Worm (Caenorhabditis elegans): Measurements from ENCODE around the gene ZK856.19.

The ZK856.19 gene

ce11 chrV:10212627-10213026 lies 7.9 kb upstream of the ZK856.19 start, which contains the start of gene hpo-40:
TSS of gene hpo-40 (plus strand) at chrV:10212927.
- TF ChIP-seq nhr-25 (tag; optimal IDR thresholded peaks at IDR 0.05) (no peak), mdl-1 (tag; optimal IDR thresholded peaks at IDR 0.05) (no peak), pqm-1 (tag; optimal IDR thresholded peaks at IDR 0.05) (no peak), elt-1 (tag; optimal IDR thresholded peaks at IDR 0.05) (no peak)

ce11 chrV:10212027-10212426 lies 7.3 kb upstream of the ZK856.19 start, which contains the start of gene zhit-3:
TSS of gene zhit-3 (minus strand) at chrV:10212127.
- TF ChIP-seq sea-2 (GFP tag; optimal IDR thresholded peaks at IDR 0.05) (no peak), ceh-82 (tag; optimal IDR thresholded peaks at IDR 0.05) (no peak), nhr-77 (tag; optimal IDR thresholded peaks at IDR 0.05) (no peak), zag-1 (tag; optimal IDR thresholded peaks at IDR 0.05) (no peak), jun-1 (tag; optimal IDR thresholded peaks at IDR 0.05) (no peak), ztf-4 (tag; optimal IDR thresholded peaks at IDR 0.05) (no peak), unc-62 (GFP tag; optimal IDR thresholded peaks at IDR 0.05) (no peak), snpc-4 (tag; optimal IDR thresholded peaks at IDR 0.05) (no peak), nhr-67 (tag; optimal IDR thresholded peaks at IDR 0.05) (no peak)

- TF ChIP-seq lsy-12 (tag; optimal IDR thresholded peaks at IDR 0.05), result no peak
- TF ChIP-seq tbx-2 (tag; optimal IDR thresholded peaks at IDR 0.05), result no peak
- TF ChIP-seq lin-15B (tag; optimal IDR thresholded peaks at IDR 0.05), result no peak
- TF ChIP-seq pha-4 (tag; optimal IDR thresholded peaks at IDR 0.05), result no peak
- TF ChIP-seq ceh-16 (tag; optimal IDR thresholded peaks at IDR 0.05), result no peak
- no peak for TF ChIP-seq elt-3 (tag; optimal IDR thresholded peaks at IDR 0.05)
- no peak for TF ChIP-seq unc-39 (tag; optimal IDR thresholded peaks at IDR 0.05)
- no peak for TF ChIP-seq fkh-10 (GFP tag; optimal IDR thresholded peaks at IDR 0.05)
- TF ChIP-seq eor-1 (tag; optimal IDR thresholded peaks at IDR 0.05), result no peak
Observed at ce11 chrV:10210244-10210643, 5.5 kb upstream of the ZK856.19 start, which contains the start of gene tftc-3. TSS of gene tftc-3 (minus strand) at chrV:10210344.

ce11 chrV:10206502-10206901 lies 1.8 kb upstream of the ZK856.19 start, which contains the start of gene rpc-25:
TSS of gene rpc-25 (minus strand) at chrV:10206602.
- TF ChIP-seq fkh-2 (tag; optimal IDR thresholded peaks at IDR 0.05) (no peak), pha-4 (tag; optimal IDR thresholded peaks at IDR 0.05) (no peak), elt-3 (tag; optimal IDR thresholded peaks at IDR 0.05) (no peak), ceh-16 (tag; optimal IDR thresholded peaks at IDR 0.05) (no peak), eor-1 (tag; optimal IDR thresholded peaks at IDR 0.05) (no peak), nhr-77 (tag; optimal IDR thresholded peaks at IDR 0.05) (no peak), nhr-67 (tag; optimal IDR thresholded peaks at IDR 0.05) (no peak), ceh-9 (tag; optimal IDR thresholded peaks at IDR 0.05) (no peak), R02D3.7 (tag; optimal IDR thresholded peaks at IDR 0.05) (no peak), aly-2 (tag; optimal IDR thresholded peaks at IDR 0.05) (no peak), nhr-76 (tag; optimal IDR thresholded peaks at IDR 0.05) (no peak), lin-39 (tag; optimal IDR thresholded peaks at IDR 0.05) (no peak), unc-62 (GFP tag; optimal IDR thresholded peaks at IDR 0.05) (no peak), nhr-12 (tag; optimal IDR thresholded peaks at IDR 0.05) (no peak)

ce11 chrV:10205483-10205882 lies 770 bp upstream of the ZK856.19 start, which contains the start of gene ZK856.16:
TSS of gene ZK856.16 (minus strand) at chrV:10205583.
- TF ChIP-seq zag-1 (tag; optimal IDR thresholded peaks at IDR 0.05) (no peak), ama-1 (optimal IDR thresholded peaks at IDR 0.05) (no peak), lsy-12 (tag; optimal IDR thresholded peaks at IDR 0.05) (no peak), nhr-67 (tag; optimal IDR thresholded peaks at IDR 0.05) (no peak), tbx-2 (tag; optimal IDR thresholded peaks at IDR 0.05) (no peak), nfya-1 (tag; optimal IDR thresholded peaks at IDR 0.05; ENCODE audit: insufficient read depth) (no peak), nhr-43 (tag; optimal IDR thresholded peaks at IDR 0.05; ENCODE audit: poor library complexity, severe bottlenecking) (no peak), ceh-82 (tag; optimal IDR thresholded peaks at IDR 0.05) (no peak), elt-1 (tag; optimal IDR thresholded peaks at IDR 0.05) (no peak), nhr-11 (tag; optimal IDR thresholded peaks at IDR 0.05) (no peak), ZK546.5 (tag; optimal IDR thresholded peaks at IDR 0.05) (no peak), lin-39 (tag; optimal IDR thresholded peaks at IDR 0.05) (no peak), mml-1 (tag; optimal IDR thresholded peaks at IDR 0.05) (no peak), nhr-12 (tag; optimal IDR thresholded peaks at IDR 0.05) (no peak), skn-1 (tag; optimal IDR thresholded peaks at IDR 0.05) (no peak), nhr-23 (tag; optimal IDR thresholded peaks at IDR 0.05) (no peak), ztf-4 (tag; optimal IDR thresholded peaks at IDR 0.05) (no peak), nhr-25 (tag; optimal IDR thresholded peaks at IDR 0.05) (no peak), nhr-28 (tag; optimal IDR thresholded peaks at IDR 0.05) (no peak)

Measured in whole organism, L3 larva.